Fruit fly (Drosophila melanogaster): ENCODE data around the gene IntS14.

The IntS14 gene

dm6 chr2L:1122711-1122960 lies 41.6 kb upstream of the IntS14 start:
- TF ChIP-seq CG8159 (tag; optimal IDR thresholded peaks at IDR 0.05), result no peak

- TF ChIP-seq CG4496 (GFP tag; IDR thresholded peaks at IDR 0.05), result no peak
- TF ChIP-seq CG15710 (tag; optimal IDR thresholded peaks at IDR 0.05), result no peak
- no peak for TF ChIP-seq CG17806 (tag; optimal IDR thresholded peaks at IDR 0.05)
- TF ChIP-seq EcR (GFP tag; optimal IDR thresholded peaks at IDR 0.05), result peak; percentile 70
Measured at dm6 chr2L:1123078-1123818, 41.0 kb upstream of the IntS14 start.

- TF ChIP-seq CG13204 (GFP tag; optimal IDR thresholded peaks at IDR 0.05) (no peak), D1 (tag; optimal IDR thresholded peaks at IDR 0.05) (no peak), CG15710 (tag; optimal IDR thresholded peaks at IDR 0.05) (no peak), CG17806 (tag; optimal IDR thresholded peaks at IDR 0.05) (no peak), CG4496 (GFP tag; IDR thresholded peaks at IDR 0.05) (no peak), CG14655 (GFP tag; optimal IDR thresholded peaks at IDR 0.05) (no peak), CG12605 (GFP tag; IDR thresholded peaks at IDR 0.05) (no peak), CG8301 (tag; optimal IDR thresholded peaks at IDR 0.05) (no peak), CG9948 (tag; optimal IDR thresholded peaks at IDR 0.05) (no peak), EcR (GFP tag; optimal IDR thresholded peaks at IDR 0.05) (no peak)
Measured at dm6 chr2L:1124265-1124664, 40.0 kb upstream of the IntS14 start.

dm6 chr2L:1125437-1125836 lies 38.8 kb upstream of the IntS14 start:
- TF ChIP-seq CG34367 (tag; optimal IDR thresholded peaks at IDR 0.05), result no peak
- TF ChIP-seq CG12605 (GFP tag; IDR thresholded peaks at IDR 0.05), result 0 out of 2 replicates have a peak, but pooled peaks have one; percentile 18
- no peak for TF ChIP-seq CG14655 (GFP tag; optimal IDR thresholded peaks at IDR 0.05)
- TF ChIP-seq CG32121 (GFP tag; IDR thresholded peaks at IDR 0.05), result no peak
- no peak for TF ChIP-seq CG8159 (tag; optimal IDR thresholded peaks at IDR 0.05)
- TF ChIP-seq rn (GFP tag; IDR thresholded peaks at IDR 0.05), result no peak
- TF ChIP-seq CG10348 (GFP tag; IDR thresholded peaks at IDR 0.05), result no peak
- peak; percentile 25; the same call in 1 of the 3 replicates for TF ChIP-seq CG4496 (GFP tag; IDR thresholded peaks at IDR 0.05)
- no peak for TF ChIP-seq CG13204 (GFP tag; optimal IDR thresholded peaks at IDR 0.05)
- TF ChIP-seq CG15710 (tag; optimal IDR thresholded peaks at IDR 0.05), result no peak
- TF ChIP-seq D1 (tag; optimal IDR thresholded peaks at IDR 0.05), result no peak
- no peak for TF ChIP-seq fd96Ca (GFP tag; IDR thresholded peaks at IDR 0.05)
- TF ChIP-seq Pif1B (GFP tag; optimal IDR thresholded peaks at IDR 0.05), result no peak
- TF ChIP-seq EcR (GFP tag; optimal IDR thresholded peaks at IDR 0.05), result no peak

dm6 chr2L:1126527-1126926 lies 37.7 kb upstream of the IntS14 start:
- TF ChIP-seq CG8301 (tag; optimal IDR thresholded peaks at IDR 0.05) (no peak), CG10348 (GFP tag; IDR thresholded peaks at IDR 0.05) (no peak), CG8159 (tag; optimal IDR thresholded peaks at IDR 0.05) (no peak)

- TF ChIP-seq CG12605 (GFP tag; IDR thresholded peaks at IDR 0.05), result no peak
- no peak for TF ChIP-seq CG10348 (GFP tag; IDR thresholded peaks at IDR 0.05)
- no peak for TF ChIP-seq Pif1B (GFP tag; optimal IDR thresholded peaks at IDR 0.05)
- TF ChIP-seq CG32121 (GFP tag; IDR thresholded peaks at IDR 0.05), result no peak
- no peak for TF ChIP-seq CG9948 (tag; optimal IDR thresholded peaks at IDR 0.05)
- TF ChIP-seq CG8159 (tag; optimal IDR thresholded peaks at IDR 0.05), result no peak
- TF ChIP-seq rn (GFP tag; IDR thresholded peaks at IDR 0.05), result no peak
- no peak for TF ChIP-seq gl (tag; optimal IDR thresholded peaks at IDR 0.05)
- TF ChIP-seq CG34367 (tag; optimal IDR thresholded peaks at IDR 0.05), result no peak
- no peak for TF ChIP-seq EcR (GFP tag; optimal IDR thresholded peaks at IDR 0.05)
- no peak for TF ChIP-seq D1 (tag; optimal IDR thresholded peaks at IDR 0.05)
- TF ChIP-seq fd96Ca (GFP tag; IDR thresholded peaks at IDR 0.05), result no peak
- TF ChIP-seq CG17806 (tag; optimal IDR thresholded peaks at IDR 0.05), result no peak
- no peak for TF ChIP-seq CG13204 (GFP tag; optimal IDR thresholded peaks at IDR 0.05)
- TF ChIP-seq Ets98B (GFP tag; IDR thresholded peaks at IDR 0.05), result no peak
- no peak for TF ChIP-seq CG4496 (GFP tag; IDR thresholded peaks at IDR 0.05)
Measured at dm6 chr2L:1127434-1128089, 36.7 kb upstream of the IntS14 start.

- TF ChIP-seq fd96Ca (GFP tag; IDR thresholded peaks at IDR 0.05), result no peak
- TF ChIP-seq CG10348 (GFP tag; IDR thresholded peaks at IDR 0.05), result no peak
- TF ChIP-seq CG13204 (GFP tag; optimal IDR thresholded peaks at IDR 0.05), result no peak
- TF ChIP-seq CG9948 (tag; optimal IDR thresholded peaks at IDR 0.05), result no peak
- TF ChIP-seq CG32121 (GFP tag; IDR thresholded peaks at IDR 0.05), result no peak
- no peak for TF ChIP-seq rn (GFP tag; IDR thresholded peaks at IDR 0.05)
- no peak for TF ChIP-seq EcR (GFP tag; optimal IDR thresholded peaks at IDR 0.05)
- no peak for TF ChIP-seq CG34367 (tag; optimal IDR thresholded peaks at IDR 0.05)
- TF ChIP-seq CG8301 (tag; optimal IDR thresholded peaks at IDR 0.05), result no peak
Measured at dm6 chr2L:1128344-1128931, 35.8 kb upstream of the IntS14 start.
